Fruit fly (Drosophila melanogaster) Kc167 (cell line): ENCODE results near the gene NaPi-III.

Source experiments
- Myc ChIP-seq: fragments of >200 bp; optimal IDR thresholded peaks from 2 replicates; lab custom pipeline; 2017; ENCODE audit warnings: missing external identifiers
- Sin3A ChIP-seq: fragments of >200 bp; optimal IDR thresholded peaks from 2 replicates; lab custom pipeline; 2018; ENCODE audit warnings: missing external identifiers
- h ChIP-seq: fragments of >200 bp; optimal IDR thresholded peaks from 3 replicates; lab custom pipeline; 2018; ENCODE audit warnings: missing external identifiers
- insv ChIP-seq: fragments of >200 bp; optimal IDR thresholded peaks from 3 replicates; lab custom pipeline; 2018; ENCODE audit warnings: missing external identifiers
- psq ChIP-seq: fragments of >200 bp; optimal IDR thresholded peaks from 2 replicates; lab custom pipeline; 2017; ENCODE audit warnings: missing external identifiers
- ttk ChIP-seq: sonication (Bioruptor generic); optimal IDR thresholded peaks from 2 replicates; lab custom pipeline; 2017; ENCODE audit warnings: missing external identifiers

NaPi-III gene

dm6 chr3L:11182994-11183393 lies 59.8 kb downstream of the NaPi-III start:
- TF ChIP-seq psq (lab: Kevin White, UChicago) (no peak), h (lab: Kevin White, UChicago) (no peak), Myc (no peak), insv (lab: Kevin White, UChicago) (no peak), Sin3A (lab: Kevin White, UChicago) (no peak), ttk (lab: Kevin White, UChicago) (no peak)

- TF ChIP-seq Sin3A (lab: Kevin White, UChicago) = no peak
- TF ChIP-seq Myc = no peak
- TF ChIP-seq h (lab: Kevin White, UChicago) = no peak
- TF ChIP-seq insv (lab: Kevin White, UChicago) = no peak
- no peak for TF ChIP-seq ttk (lab: Kevin White, UChicago)
- TF ChIP-seq psq (lab: Kevin White, UChicago) = no peak
Observed at dm6 chr3L:11183965-11184364, 60.8 kb downstream of the NaPi-III start.
